Fruit fly (Drosophila melanogaster) whole organism, embryonic: ENCODE measurements around the gene Gbs-76A.
A peak's percentile ranks its signal among the peaks of the same experiment; 100 is the strongest.

ENCODE experiments used
- Bgb ChIP-seq: fragments of 200-800 bp; sonication (Bioruptor generic); IDR thresholded peaks from 2 replicates; pipeline ENCODE4 v1.3.6; 2022; ENCODE audit warnings: missing biosample characterization, missing genetic modification characterization; ENCODE audit not compliant: partially characterized antibody
- CG10147 ChIP-seq: fragments of 200-800 bp; sonication (Bioruptor generic); optimal IDR thresholded peaks from 2 replicates; lab custom pipeline; 2019; ENCODE audit warnings: missing biosample characterization, mild to moderate bottlenecking, missing genetic modification characterization, moderate library complexity
- CG12769 ChIP-seq: fragments of 200-800 bp; sonication (Bioruptor generic); optimal IDR thresholded peaks from 2 replicates; lab custom pipeline; 2019; ENCODE audit warnings: missing biosample characterization, mild to moderate bottlenecking, missing genetic modification characterization, moderate library complexity
- CG13424 ChIP-seq: fragments of 200-800 bp; sonication (Bioruptor generic); optimal IDR thresholded peaks from 2 replicates; lab custom pipeline; 2019; ENCODE audit warnings: missing biosample characterization, mild to moderate bottlenecking, missing genetic modification characterization, moderate library complexity
- CG13624 ChIP-seq: fragments of 200-800 bp; sonication (Bioruptor generic); optimal IDR thresholded peaks from 2 replicates; lab custom pipeline; 2016; ENCODE audit warnings: missing biosample characterization, missing genetic modification characterization
- CG13894 ChIP-seq: fragments of 200-800 bp; sonication (Bioruptor generic); optimal IDR thresholded peaks from 3 replicates; lab custom pipeline; 2018; ENCODE audit warnings: missing biosample characterization, mild to moderate bottlenecking, missing genetic modification characterization, moderate library complexity
- CG14050 ChIP-seq: fragments of 200-800 bp; sonication (Bioruptor generic); IDR thresholded peaks from 3 replicates; pipeline ENCODE4 v1.3.6; 2022; ENCODE audit warnings: missing biosample characterization, missing genetic modification characterization
- CG14710 ChIP-seq: fragments of 200-800 bp; sonication (Bioruptor generic); optimal IDR thresholded peaks from 3 replicates; lab custom pipeline; 2019; ENCODE audit warnings: missing biosample characterization, mild to moderate bottlenecking, missing genetic modification characterization, moderate library complexity
- CG16813 ChIP-seq: fragments of 200-800 bp; sonication (Bioruptor generic); IDR thresholded peaks from 3 replicates; pipeline ENCODE4 v1.3.6; 2022; ENCODE audit warnings: missing biosample characterization, missing genetic modification characterization; ENCODE audit not compliant: partially characterized antibody
- CG17361 ChIP-seq: fragments of 200-800 bp; sonication (Bioruptor generic); IDR thresholded peaks from 3 replicates; pipeline ENCODE4 v1.3.6; 2022; ENCODE audit warnings: missing biosample characterization, missing genetic modification characterization
- CG17912 ChIP-seq: fragments of 200-800 bp; sonication (Bioruptor generic); optimal IDR thresholded peaks from 2 replicates; lab custom pipeline; 2018; ENCODE audit warnings: missing biosample characterization, mild to moderate bottlenecking, missing genetic modification characterization
- CG2120 ChIP-seq: fragments of 200-800 bp; sonication (Bioruptor generic); optimal IDR thresholded peaks from 3 replicates; lab custom pipeline; 2016; ENCODE audit warnings: missing biosample characterization, missing genetic modification characterization
- CG32532 ChIP-seq: fragments of 200-800 bp; sonication (Bioruptor generic); IDR thresholded peaks from 2 replicates; pipeline ENCODE4 v1.3.6; 2022; ENCODE audit warnings: missing biosample characterization, missing genetic modification characterization
- CG32767 ChIP-seq: fragments of 200-800 bp; sonication (Bioruptor generic); IDR thresholded peaks from 2 replicates; pipeline ENCODE4 v1.3.6; 2022; ENCODE audit warnings: missing biosample characterization, missing genetic modification characterization
- CG4360 ChIP-seq: fragments of 200-800 bp; sonication (Bioruptor generic); IDR thresholded peaks from 2 replicates; pipeline ENCODE4 v1.3.6; 2022; ENCODE audit warnings: missing biosample characterization, missing genetic modification characterization
- CG6254 ChIP-seq: fragments of 200-800 bp; sonication (Bioruptor generic); optimal IDR thresholded peaks from 3 replicates; lab custom pipeline; 2017; ENCODE audit warnings: mild to moderate bottlenecking, missing biosample characterization, missing genetic modification reagents, missing genetic modification characterization
- CG6765 ChIP-seq: fragments of 200-800 bp; sonication (Bioruptor generic); optimal IDR thresholded peaks from 3 replicates; lab custom pipeline; 2017; ENCODE audit warnings: missing biosample characterization, mild to moderate bottlenecking, missing genetic modification characterization
- CG8924 ChIP-seq: fragments of 200-800 bp; optimal IDR thresholded peaks from 3 replicates; lab custom pipeline; 2019; ENCODE audit warnings: missing biosample characterization, mild to moderate bottlenecking, missing genetic modification characterization, moderate library complexity
- CG9932 ChIP-seq: fragments of 200-800 bp; sonication (Bioruptor generic); IDR thresholded peaks from 2 replicates; pipeline ENCODE4 v1.3.6; 2022; ENCODE audit warnings: missing biosample characterization, missing genetic modification characterization
- Dek ChIP-seq: fragments of 200-800 bp; sonication (Bioruptor generic); optimal IDR thresholded peaks from 3 replicates; lab custom pipeline; 2019; ENCODE audit warnings: missing biosample characterization, mild to moderate bottlenecking, missing genetic modification characterization, moderate library complexity
- Doc3 ChIP-seq: fragments of 200-800 bp; sonication (Bioruptor generic); IDR thresholded peaks from 3 replicates; pipeline ENCODE4 v1.3.6; 2022; ENCODE audit warnings: missing biosample characterization, missing genetic modification characterization; ENCODE audit not compliant: partially characterized antibody
- E2f1 ChIP-seq: fragments of 200-800 bp; sonication (Bioruptor generic); IDR thresholded peaks from 2 replicates; pipeline ENCODE4 v1.3.6; 2022; ENCODE audit warnings: missing biosample characterization, missing genetic modification characterization
- E2f2 ChIP-seq: fragments of 200-800 bp; sonication (Bioruptor generic); IDR thresholded peaks from 2 replicates; pipeline ENCODE4 v1.3.6; 2022; ENCODE audit warnings: missing biosample characterization, missing genetic modification characterization
- Eip74EF ChIP-seq, 2 experiments: fragments of 200-800 bp in 1 of 2; fragments of >200 bp in 1 of 2; sonication (Bioruptor generic) in 1 of 2; optimal IDR thresholded peaks; 2 replicates each; lab custom pipeline; 2017 to 2019; ENCODE audit warnings: missing biosample characterization in 2 of 2, missing genetic modification characterization in 2 of 2, mild to moderate bottlenecking in 1 of 2, moderate library complexity in 1 of 2
- Fer1 ChIP-seq: fragments of 200-800 bp; sonication (Bioruptor generic); optimal IDR thresholded peaks from 2 replicates; lab custom pipeline; 2017; ENCODE audit warnings: missing biosample characterization, mild to moderate bottlenecking, missing genetic modification characterization
- Jarid2 ChIP-seq: fragments of 200-800 bp; sonication (Bioruptor generic); optimal IDR thresholded peaks from 3 replicates; lab custom pipeline; 2017; ENCODE audit warnings: mild to moderate bottlenecking, missing biosample characterization, missing genetic modification reagents, missing genetic modification characterization
- MBD-R2 ChIP-seq: fragments of 200-800 bp; sonication (Bioruptor generic); IDR thresholded peaks from 2 replicates; pipeline ENCODE4 v1.3.6; 2022; ENCODE audit warnings: missing biosample characterization, missing genetic modification characterization
- MTF-1 ChIP-seq: fragments of 200-800 bp; sonication (Bioruptor generic); optimal IDR thresholded peaks from 2 replicates; lab custom pipeline; 2018; ENCODE audit warnings: missing biosample characterization, mild to moderate bottlenecking, missing genetic modification characterization, borderline replicate concordance
- Optix ChIP-seq: fragments of 200-800 bp; sonication (Bioruptor generic); IDR thresholded peaks from 3 replicates; pipeline ENCODE4 v1.3.6; 2022; ENCODE audit warnings: missing biosample characterization, missing genetic modification characterization
- Xrp1 ChIP-seq: fragments of 200-800 bp; sonication (Bioruptor generic); IDR thresholded peaks from 2 replicates; pipeline ENCODE4 v1.3.6; 2022; ENCODE audit warnings: missing biosample characterization, missing genetic modification characterization
- YL-1 ChIP-seq: fragments of 200-800 bp; sonication (Bioruptor generic); optimal IDR thresholded peaks from 3 replicates; lab custom pipeline; 2017; ENCODE audit warnings: missing biosample characterization, mild to moderate bottlenecking, missing genetic modification characterization
- abd-A ChIP-seq: fragments of 200-800 bp; sonication (Bioruptor generic); optimal IDR thresholded peaks from 3 replicates; lab custom pipeline; 2019; ENCODE audit warnings: missing biosample characterization, mild to moderate bottlenecking, missing genetic modification characterization, moderate library complexity
- bab2 ChIP-seq: fragments of 200-800 bp; sonication (Bioruptor generic); optimal IDR thresholded peaks from 2 replicates; lab custom pipeline; 2016; ENCODE audit warnings: missing biosample characterization, missing genetic modification characterization
- cas ChIP-seq: fragments of 200-800 bp; sonication (Bioruptor generic); IDR thresholded peaks from 2 replicates; pipeline ENCODE4 v1.3.6; 2022; ENCODE audit warnings: missing biosample characterization, missing genetic modification characterization
- chif ChIP-seq, 2 experiments: fragments of 200-800 bp; sonication (Bioruptor generic); optimal IDR thresholded peaks; 3 replicates each; lab custom pipeline; 2016; ENCODE audit warnings: missing biosample characterization in 2 of 2, missing genetic modification characterization in 2 of 2
- dati ChIP-seq: fragments of 200-800 bp; sonication (Bioruptor generic); IDR thresholded peaks from 2 replicates; pipeline ENCODE4 v1.3.6; 2022; ENCODE audit warnings: missing biosample characterization, missing genetic modification characterization
- emc ChIP-seq: fragments of 200-800 bp; sonication (Bioruptor generic); optimal IDR thresholded peaks from 2 replicates; lab custom pipeline; 2016; ENCODE audit warnings: missing biosample characterization, missing genetic modification characterization
- eyg ChIP-seq: fragments of 200-800 bp; sonication (Bioruptor generic); optimal IDR thresholded peaks from 3 replicates; lab custom pipeline; 2016; ENCODE audit warnings: missing biosample characterization, missing genetic modification characterization
- ind ChIP-seq: fragments of 200-800 bp; sonication (Bioruptor generic); optimal IDR thresholded peaks from 3 replicates; lab custom pipeline; 2016; ENCODE audit warnings: missing biosample characterization, missing genetic modification characterization
- kay ChIP-seq: fragments of 200-800 bp; sonication (Bioruptor generic); optimal IDR thresholded peaks from 2 replicates; lab custom pipeline; 2016; ENCODE audit warnings: missing biosample characterization, missing genetic modification characterization
- lola ChIP-seq, 3 experiments: fragments of >200 bp in 2 of 3; fragments of 200-800 bp in 1 of 3; sonication (Bioruptor generic) in 1 of 3; optimal IDR thresholded peaks; 2 replicates each; lab custom pipeline; 2017 to 2019; ENCODE audit warnings: missing biosample characterization in 3 of 3, missing genetic modification characterization in 3 of 3, mild to moderate bottlenecking in 1 of 3, moderate library complexity in 1 of 3
- pita ChIP-seq: fragments of 200-800 bp; sonication (Bioruptor generic); optimal IDR thresholded peaks from 2 replicates; lab custom pipeline; 2017; ENCODE audit warnings: missing biosample characterization, mild to moderate bottlenecking, missing genetic modification characterization
- ssp ChIP-seq: fragments of 200-800 bp; sonication (Bioruptor generic); IDR thresholded peaks from 2 replicates; pipeline ENCODE4 v1.3.6; 2022; ENCODE audit warnings: missing biosample characterization, missing genetic modification characterization
- stwl ChIP-seq: fragments of 200-800 bp; sonication (Bioruptor generic); optimal IDR thresholded peaks from 3 replicates; lab custom pipeline; 2018; ENCODE audit warnings: missing biosample characterization, mild to moderate bottlenecking, missing genetic modification characterization, moderate library complexity
- sug ChIP-seq: fragments of 200-800 bp; optimal IDR thresholded peaks from 2 replicates; lab custom pipeline; 2019; ENCODE audit warnings: missing biosample characterization, mild to moderate bottlenecking, missing genetic modification characterization, moderate library complexity
- tna ChIP-seq: fragments of 200-800 bp; sonication (Bioruptor generic); IDR thresholded peaks from 2 replicates; pipeline ENCODE4 v1.3.6; 2022; ENCODE audit warnings: missing biosample characterization, missing genetic modification characterization; ENCODE audit not compliant: partially characterized antibody
- trem ChIP-seq: fragments of 200-800 bp; optimal IDR thresholded peaks from 3 replicates; lab custom pipeline; 2019; ENCODE audit warnings: missing biosample characterization, mild to moderate bottlenecking, missing genetic modification characterization, moderate library complexity
- vvl ChIP-seq: fragments of 200-800 bp; sonication (Bioruptor generic); IDR thresholded peaks from 2 replicates; pipeline ENCODE4 v1.3.6; 2022; ENCODE audit warnings: missing biosample characterization, missing genetic modification characterization
- zfh2 ChIP-seq: fragments of 200-800 bp; sonication (Bioruptor generic); optimal IDR thresholded peaks from 2 replicates; lab custom pipeline; 2016; ENCODE audit warnings: missing biosample characterization, missing genetic modification characterization

The Gbs-76A gene

dm6 chr3L:19260278-19260803 is 32.2 kb downstream of the Gbs-76A start, which contains the start of gene nes (continued):
- peak; percentile 39 for TF ChIP-seq CG2120
- TF ChIP-seq E2f1 (GFP tag; lab: Robert Waterston, UW) = no peak
- TF ChIP-seq vvl (GFP tag; lab: Robert Waterston, UW) = peak; percentile 36
- peak; percentile 73 for TF ChIP-seq CG9932 (GFP tag; lab: Robert Waterston, UW)
- peak; percentile 28 for TF ChIP-seq zfh2 (GFP tag; lab: Kevin White, UChicago)
- peak; percentile 1 for TF ChIP-seq CG13624 (GFP tag; lab: Kevin White, UChicago)
- no peak for TF ChIP-seq pita (GFP tag; lab: Kevin White, UChicago)
- TF ChIP-seq ind (GFP tag; lab: Kevin White, UChicago) = peak; percentile 21
- TF ChIP-seq MTF-1 = no peak
- TF ChIP-seq kay = no peak
- no peak for TF ChIP-seq lola (GFP tag; optimal IDR thresholded peaks at IDR 0.05; lab: Kevin White, UChicago)
- TF ChIP-seq Jarid2 = peak; percentile 17
- no peak for TF ChIP-seq emc (GFP tag; lab: Kevin White, UChicago)
- no peak for TF ChIP-seq cas (GFP tag; lab: Robert Waterston, UW)
- TF ChIP-seq CG32532 (GFP tag; lab: Robert Waterston, UW) = peak; percentile 49; the same call in 1 of the 2 replicates
- TF ChIP-seq eyg (GFP tag; lab: Kevin White, UChicago) = no peak
- peak; percentile 37 for TF ChIP-seq CG10147 (GFP tag; lab: Kevin White, UChicago)
- peak; percentile 45 for TF ChIP-seq CG12769 (tag; lab: Kevin White, UChicago)
- no peak for TF ChIP-seq abd-A (tag; lab: Kevin White, UChicago)
- no peak for TF ChIP-seq dati (GFP tag; lab: Robert Waterston, UW)
- peak; percentile 79 for TF ChIP-seq stwl (tag; lab: Kevin White, UChicago)
- TF ChIP-seq CG16813 (GFP tag; lab: Robert Waterston, UW) = peak; percentile 19; the same call in 1 of the 3 replicates
- no peak for TF ChIP-seq tna
- 0 out of 3 replicates have a peak, but pooled peaks have one; percentile 44 for TF ChIP-seq Doc3 (GFP tag; lab: Robert Waterston, UW)
- TF ChIP-seq E2f2 (GFP tag; lab: Robert Waterston, UW) = peak; percentile 25; the same call in 1 of the 2 replicates
- no peak for TF ChIP-seq CG13894
- TF ChIP-seq CG14710 (tag; lab: Kevin White, UChicago) = peak; percentile 6
- no peak for TF ChIP-seq CG32767 (GFP tag; lab: Robert Waterston, UW)
- TF ChIP-seq CG6254 (GFP tag; lab: Kevin White, UChicago) = no peak
- TF ChIP-seq bab2 (GFP tag; lab: Kevin White, UChicago) = peak; percentile 9
- TF ChIP-seq Dek = no peak
- no peak for TF ChIP-seq Xrp1 (GFP tag; lab: Robert Waterston, UW)
- TF ChIP-seq chif (GFP tag; optimal IDR thresholded peaks at IDR 0.05; lab: Kevin White, UChicago) = no peak
- no peak for TF ChIP-seq CG6765
- no peak for TF ChIP-seq Eip74EF (GFP tag; optimal IDR thresholded peaks at IDR 0.05; lab: Kevin White, UChicago)
- TF ChIP-seq CG17361 = no peak
- peak; percentile 7 for TF ChIP-seq YL-1
- TF ChIP-seq MBD-R2 (GFP tag; lab: Robert Waterston, UW) = peak; percentile 54
- no peak for TF ChIP-seq CG13424 (tag; lab: Kevin White, UChicago)
- peak; percentile 33 for TF ChIP-seq sug (tag; lab: Kevin White, UChicago)
- peak; percentile 7 for TF ChIP-seq Fer1 (GFP tag; lab: Kevin White, UChicago)
- peak; percentile 18; the same call in 1 of the 3 replicates for TF ChIP-seq CG14050 (GFP tag; lab: Robert Waterston, UW)
- TF ChIP-seq CG4360 (GFP tag; lab: Robert Waterston, UW) = peak; percentile 74
- peak; percentile 23 for TF ChIP-seq CG8924 (tag; lab: Kevin White, UChicago)
- TF ChIP-seq CG17912 (GFP tag; lab: Kevin White, UChicago) = no peak
- no peak for TF ChIP-seq Optix (GFP tag; lab: Robert Waterston, UW)
- TF ChIP-seq ssp = 0 out of 2 replicates have a peak, but pooled peaks have one; percentile 41
- peak; percentile 52; the same call in 1 of the 2 replicates for TF ChIP-seq Bgb (GFP tag; lab: Robert Waterston, UW)
- TF ChIP-seq trem (tag; lab: Kevin White, UChicago) = no peak
